Fruit fly (Drosophila melanogaster) whole organism, embryonic: ENCODE data around the gene Hsp110.

Experiments
- Awh ChIP-seq: fragments of 200-800 bp; sonication (Bioruptor generic); IDR thresholded peaks from 2 replicates; pipeline ENCODE4, ENCODE4 v1.3.6; 2022; ENCODE audit warnings: missing biosample characterization, missing genetic modification characterization
- Blimp-1 ChIP-seq: fragments of 200-800 bp; sonication (Bioruptor generic); optimal IDR thresholded peaks from 3 replicates; lab custom pipeline; 2018; ENCODE audit warnings: missing biosample characterization, missing genetic modification characterization, mild to moderate bottlenecking, moderate library complexity, missing genetic modification reagents
- CG10267 ChIP-seq: fragments of 200-800 bp; sonication (Bioruptor generic); optimal IDR thresholded peaks from 2 replicates; lab custom pipeline; 2018; ENCODE audit warnings: missing biosample characterization, mild to moderate bottlenecking, missing genetic modification characterization, moderate library complexity
- CG11456 ChIP-seq: fragments of 200-800 bp; sonication (Bioruptor generic); IDR thresholded peaks from 3 replicates; pipeline ENCODE4 v1.3.6; 2022; ENCODE audit warnings: missing biosample characterization, missing genetic modification characterization
- CG12391 ChIP-seq: fragments of 200-800 bp; sonication (Bioruptor generic); optimal IDR thresholded peaks from 3 replicates; lab custom pipeline; 2018; ENCODE audit warnings: missing biosample characterization, mild to moderate bottlenecking, missing genetic modification characterization, moderate library complexity
- CG14710 ChIP-seq: fragments of 200-800 bp; sonication (Bioruptor generic); optimal IDR thresholded peaks from 3 replicates; lab custom pipeline; 2019; ENCODE audit warnings: missing biosample characterization, mild to moderate bottlenecking, missing genetic modification characterization, moderate library complexity
- CG15073 ChIP-seq: fragments of 200-800 bp; sonication (Bioruptor generic); optimal IDR thresholded peaks from 2 replicates; lab custom pipeline; 2016; ENCODE audit warnings: missing biosample characterization, missing genetic modification characterization
- CG1529 ChIP-seq: fragments of 200-800 bp; sonication (Bioruptor generic); optimal IDR thresholded peaks from 3 replicates; lab custom pipeline; 2018; ENCODE audit warnings: missing biosample characterization, missing genetic modification characterization
- CG1602 ChIP-seq: fragments of 200-800 bp; sonication (Bioruptor generic); optimal IDR thresholded peaks from 3 replicates; lab custom pipeline; 2016; ENCODE audit warnings: missing biosample characterization, missing genetic modification characterization
- CG1832 ChIP-seq: fragments of 200-800 bp; sonication (Bioruptor generic); optimal IDR thresholded peaks from 2 replicates; lab custom pipeline; 2017; ENCODE audit warnings: missing biosample characterization, mild to moderate bottlenecking, missing genetic modification characterization, inconsistent platforms
- CG2120 ChIP-seq: fragments of 200-800 bp; sonication (Bioruptor generic); optimal IDR thresholded peaks from 3 replicates; lab custom pipeline; 2016; ENCODE audit warnings: missing biosample characterization, missing genetic modification characterization
- CG3163 ChIP-seq: fragments of 200-800 bp; sonication (Bioruptor generic); optimal IDR thresholded peaks from 3 replicates; lab custom pipeline; 2016; ENCODE audit warnings: missing biosample characterization, missing genetic modification characterization
- CG3407 ChIP-seq: fragments of 200-800 bp; sonication (Bioruptor generic); optimal IDR thresholded peaks from 2 replicates; lab custom pipeline; 2018; ENCODE audit warnings: missing biosample characterization, mild to moderate bottlenecking, missing genetic modification characterization
- CG3726 ChIP-seq: fragments of 200-800 bp; sonication (Bioruptor generic); IDR thresholded peaks from 3 replicates; pipeline ENCODE4, ENCODE4 v1.3.6; 2022; ENCODE audit warnings: missing biosample characterization, missing genetic modification characterization
- CG42726 ChIP-seq: fragments of 200-800 bp; sonication (Bioruptor generic); IDR thresholded peaks from 2 replicates; pipeline ENCODE4 v1.3.6; 2022; ENCODE audit warnings: missing biosample characterization, missing genetic modification characterization; ENCODE audit not compliant: partially characterized antibody
- CG4424 ChIP-seq: fragments of 200-800 bp; sonication (Bioruptor generic); optimal IDR thresholded peaks from 3 replicates; lab custom pipeline; 2016; ENCODE audit warnings: missing biosample characterization, missing genetic modification characterization
- CG7786 ChIP-seq: fragments of 200-800 bp; sonication (Bioruptor generic); optimal IDR thresholded peaks from 2 replicates; lab custom pipeline; 2016; ENCODE audit warnings: missing biosample characterization, missing genetic modification characterization
- CG7987 ChIP-seq: fragments of 200-800 bp; sonication (Bioruptor generic); optimal IDR thresholded peaks from 2 replicates; lab custom pipeline; 2018; ENCODE audit warnings: missing biosample characterization, mild to moderate bottlenecking, missing genetic modification characterization, moderate library complexity
- CG8281 ChIP-seq: fragments of 200-800 bp; sonication (Bioruptor generic); optimal IDR thresholded peaks from 2 replicates; lab custom pipeline; 2018; ENCODE audit warnings: missing biosample characterization, mild to moderate bottlenecking, missing genetic modification characterization, moderate library complexity
- CG8944 ChIP-seq: fragments of 200-800 bp; sonication (Bioruptor generic); optimal IDR thresholded peaks from 3 replicates; lab custom pipeline; 2016; ENCODE audit warnings: missing biosample characterization, missing genetic modification characterization
- D ChIP-seq, 2 experiments: fragments of 200-800 bp in 1 of 2; fragments of >200 bp in 1 of 2; sonication (Bioruptor generic) in 1 of 2; optimal IDR thresholded peaks; 2 replicates in 1 of 2; 3 replicates in 1 of 2; lab custom pipeline; 2017; ENCODE audit warnings: mild to moderate bottlenecking in 1 of 2, missing biosample characterization in 1 of 2, missing genetic modification characterization in 1 of 2, missing genetic modification reagents in 1 of 2
- Elba2 ChIP-seq: fragments of 200-800 bp; sonication (Bioruptor generic); optimal IDR thresholded peaks from 3 replicates; lab custom pipeline; 2016; ENCODE audit warnings: missing biosample characterization, missing genetic modification characterization
- Ets65A ChIP-seq: fragments of 200-800 bp; sonication (Bioruptor generic); peaks from one replicate; lab custom pipeline; 2016; ENCODE audit warnings: missing biosample characterization, missing genetic modification characterization
- Hand ChIP-seq: fragments of 200-800 bp; sonication (Bioruptor generic); optimal IDR thresholded peaks from 2 replicates; lab custom pipeline; 2017; ENCODE audit warnings: mild to moderate bottlenecking, missing biosample characterization, missing genetic modification reagents, missing genetic modification characterization
- HmgZ ChIP-seq: fragments of 200-800 bp; sonication (Bioruptor generic); optimal IDR thresholded peaks from 2 replicates; lab custom pipeline; 2018; ENCODE audit warnings: missing biosample characterization, mild to moderate bottlenecking, missing genetic modification characterization
- PHDP ChIP-seq: fragments of 200-800 bp; sonication (Bioruptor generic); optimal IDR thresholded peaks from 3 replicates; lab custom pipeline; 2018; ENCODE audit warnings: missing biosample characterization, mild to moderate bottlenecking, missing genetic modification characterization, moderate library complexity
- cad ChIP-seq: fragments of >200 bp; optimal IDR thresholded peaks from 2 replicates; lab custom pipeline; 2017; ENCODE audit warnings: missing biosample characterization, missing genetic modification characterization
- chif ChIP-seq, 2 experiments: fragments of 200-800 bp; sonication (Bioruptor generic); optimal IDR thresholded peaks; 3 replicates each; lab custom pipeline; 2016; ENCODE audit warnings: missing biosample characterization in 2 of 2, missing genetic modification characterization in 2 of 2
- disco-r ChIP-seq: fragments of 200-800 bp; sonication (Bioruptor generic); optimal IDR thresholded peaks from 2 replicates; lab custom pipeline; 2016; ENCODE audit warnings: missing biosample characterization, missing genetic modification characterization
- gce ChIP-seq: fragments of 200-800 bp; sonication (Bioruptor generic); IDR thresholded peaks from 3 replicates; pipeline ENCODE4 v1.3.6; 2022; ENCODE audit warnings: missing biosample characterization, missing genetic modification characterization
- gt ChIP-seq: fragments of 200-800 bp; sonication (Bioruptor generic); IDR thresholded peaks from 2 replicates; pipeline ENCODE4 v1.3.6; 2022; ENCODE audit warnings: missing biosample characterization, missing genetic modification characterization
- hbn ChIP-seq: fragments of 200-800 bp; sonication (Bioruptor generic); IDR thresholded peaks from 2 replicates; pipeline ENCODE4 v1.3.6; 2022; ENCODE audit warnings: missing biosample characterization, missing genetic modification characterization; ENCODE audit not compliant: partially characterized antibody
- kni ChIP-seq: fragments of 200-800 bp; sonication (Bioruptor generic); optimal IDR thresholded peaks from 3 replicates; lab custom pipeline; 2017; ENCODE audit warnings: mild to moderate bottlenecking, missing biosample characterization, missing genetic modification reagents, missing genetic modification characterization
- lilli ChIP-seq: fragments of 200-800 bp; sonication (Bioruptor generic); optimal IDR thresholded peaks from 3 replicates; lab custom pipeline; 2016; ENCODE audit warnings: missing biosample characterization, missing genetic modification characterization
- nerfin-2 ChIP-seq: fragments of 200-800 bp; sonication (Bioruptor generic); IDR thresholded peaks from 2 replicates; pipeline ENCODE4 v1.3.6; 2022; ENCODE audit warnings: missing biosample characterization, missing genetic modification characterization; ENCODE audit not compliant: partially characterized antibody
- prd ChIP-seq, 3 experiments: fragments of >200 bp in 2 of 3; fragments of 200-800 bp in 1 of 3; sonication (Bioruptor generic) in 1 of 3; optimal IDR thresholded peaks in 2 of 3; IDR thresholded peaks in 1 of 3; 2 replicates in 2 of 3; 3 replicates in 1 of 3; pipeline versions ENCODE4 v1.3.6 to Lab custom; 2017 to 2022; ENCODE audit warnings: missing biosample characterization in 1 of 3, missing genetic modification characterization in 1 of 3
- repo ChIP-seq: fragments of 200-800 bp; sonication (Bioruptor generic); optimal IDR thresholded peaks from 2 replicates; lab custom pipeline; 2016; ENCODE audit warnings: missing biosample characterization, missing genetic modification characterization
- shn ChIP-seq: fragments of 200-800 bp; sonication (Bioruptor generic); optimal IDR thresholded peaks from 3 replicates; lab custom pipeline; 2016; ENCODE audit warnings: missing biosample characterization, missing genetic modification characterization
- stc ChIP-seq: fragments of 200-800 bp; sonication (Bioruptor generic); IDR thresholded peaks from 2 replicates; pipeline ENCODE4 v1.3.6; 2022; ENCODE audit warnings: missing biosample characterization, missing genetic modification characterization
- stwl ChIP-seq: fragments of 200-800 bp; sonication (Bioruptor generic); optimal IDR thresholded peaks from 3 replicates; lab custom pipeline; 2018; ENCODE audit warnings: missing biosample characterization, mild to moderate bottlenecking, missing genetic modification characterization, moderate library complexity
- sug ChIP-seq: fragments of 200-800 bp; optimal IDR thresholded peaks from 2 replicates; lab custom pipeline; 2019; ENCODE audit warnings: missing biosample characterization, mild to moderate bottlenecking, missing genetic modification characterization, moderate library complexity
- tin ChIP-seq: fragments of 200-800 bp; sonication (Bioruptor generic); optimal IDR thresholded peaks from 3 replicates; lab custom pipeline; 2016; ENCODE audit warnings: missing biosample characterization, missing genetic modification characterization
- tll ChIP-seq, 2 experiments: fragments of 200-800 bp in 1 of 2; fragments of >200 bp in 1 of 2; sonication (Bioruptor generic) in 1 of 2; optimal IDR thresholded peaks; 2 replicates each; lab custom pipeline; 2017 to 2019; ENCODE audit warnings: missing biosample characterization in 2 of 2, missing genetic modification characterization in 2 of 2, mild to moderate bottlenecking in 1 of 2, moderate library complexity in 1 of 2
- unc-4 ChIP-seq: fragments of 200-800 bp; sonication (Bioruptor generic); IDR thresholded peaks from 2 replicates; pipeline ENCODE4 v1.3.6; 2022; ENCODE audit warnings: missing biosample characterization, missing genetic modification characterization; ENCODE audit not compliant: partially characterized antibody
- vvl ChIP-seq: fragments of 200-800 bp; sonication (Bioruptor generic); IDR thresholded peaks from 2 replicates; pipeline ENCODE4 v1.3.6; 2022; ENCODE audit warnings: missing biosample characterization, missing genetic modification characterization
- zen ChIP-seq: fragments of 200-800 bp; sonication (Bioruptor generic); optimal IDR thresholded peaks from 3 replicates; lab custom pipeline; 2018; ENCODE audit warnings: missing biosample characterization, mild to moderate bottlenecking, missing genetic modification characterization, moderate library complexity

Gene Hsp110

DNA sequence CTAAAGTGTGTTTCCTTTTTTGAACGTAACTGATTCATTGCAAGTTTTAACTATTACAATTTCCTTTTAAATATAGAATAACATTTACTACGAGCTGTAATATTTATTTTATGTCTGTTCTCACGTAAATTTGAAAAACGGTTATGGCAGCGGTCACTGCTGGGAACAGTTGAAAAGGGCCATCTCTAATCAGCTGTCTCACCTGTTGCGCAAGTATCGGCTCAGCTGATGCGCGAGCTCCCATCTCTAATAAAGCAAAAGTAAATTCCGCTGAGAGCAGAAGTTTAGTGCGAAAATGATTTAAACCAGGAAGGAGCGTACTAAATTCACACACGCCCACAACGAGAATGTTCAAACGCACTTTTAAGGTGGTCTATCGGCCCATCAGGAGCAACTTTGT, 34.8 kb downstream of the Hsp110 start, which contains the start of gene Pex1 (continued):
- peak; percentile 40 for TF ChIP-seq CG14710 (tag; lab: Kevin White, UChicago)
- TF ChIP-seq CG3163 (GFP tag; lab: Kevin White, UChicago) = no peak
- peak; percentile 30 for TF ChIP-seq CG12391 (tag; lab: Kevin White, UChicago)
- peak; percentile 50 for TF ChIP-seq CG10267 (tag; lab: Kevin White, UChicago)
- TF ChIP-seq CG1529 (GFP tag; lab: Kevin White, UChicago) = no peak
- TF ChIP-seq hbn (GFP tag; lab: Robert Waterston, UW) = peak; percentile 70
- peak; percentile 70; the same call in 1 of the 2 replicates for TF ChIP-seq CG42726 (GFP tag; lab: Robert Waterston, UW)
- TF ChIP-seq chif (GFP tag; optimal IDR thresholded peaks at IDR 0.05; lab: Kevin White, UChicago) = no peak
- no peak for TF ChIP-seq CG2120
- TF ChIP-seq tin = peak; percentile 46
- no peak for TF ChIP-seq repo (GFP tag; lab: Kevin White, UChicago)
- TF ChIP-seq Awh (GFP tag; lab: Robert Waterston, UW) = no peak
- peak; percentile 34; the same call in 1 of the 2 replicates for TF ChIP-seq stc (GFP tag; lab: Robert Waterston, UW)
- peak; percentile 86 for TF ChIP-seq unc-4 (GFP tag; lab: Robert Waterston, UW)
- TF ChIP-seq stwl (tag; lab: Kevin White, UChicago) = peak; percentile 72
- no peak for TF ChIP-seq Hand (GFP tag; lab: Kevin White, UChicago)
- TF ChIP-seq CG11456 (GFP tag; lab: Robert Waterston, UW) = 0 out of 3 replicates have a peak, but pooled peaks have one; percentile 60

DNA sequence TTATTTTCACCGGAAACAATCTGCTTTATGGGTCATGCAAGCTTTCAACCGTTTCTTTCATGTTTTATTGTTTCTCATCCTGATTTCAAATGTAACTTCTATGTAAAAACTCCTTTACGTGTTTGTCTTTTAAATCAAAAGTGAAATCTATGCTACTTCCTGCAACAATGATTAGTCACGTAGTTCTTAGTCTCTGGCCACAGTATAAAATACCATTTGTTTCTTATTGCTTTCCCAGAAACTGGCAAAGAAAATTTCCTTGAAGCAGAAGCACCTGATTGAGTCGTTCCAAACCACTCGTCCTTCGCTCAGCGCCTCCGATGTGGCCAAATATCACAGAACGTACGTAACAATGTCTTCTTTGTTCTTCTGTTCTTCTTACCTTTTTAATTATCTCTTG, 38.7 kb downstream of the Hsp110 start, which contains the start of gene btl:
TSS of gene btl (plus strand) at position 301 of the 400 bp plus-strand sequence.
- TF ChIP-seq gt (GFP tag; lab: Robert Waterston, UW) (no peak), CG7987 (GFP tag; lab: Kevin White, UChicago) (no peak), CG1832 (GFP tag; lab: Kevin White, UChicago) (no peak), CG7786 (GFP tag; lab: Kevin White, UChicago) (no peak), CG4424 (GFP tag; lab: Kevin White, UChicago) (no peak), Blimp-1 (GFP tag; lab: Kevin White, UChicago) (no peak), CG8281 (tag; lab: Kevin White, UChicago) (no peak), CG3407 (GFP tag; lab: Kevin White, UChicago) (no peak), Ets65A (GFP tag; lab: Kevin White, UChicago) (no peak)
- TF ChIP-seq, all 482 proteins: peak for 0

DNA sequence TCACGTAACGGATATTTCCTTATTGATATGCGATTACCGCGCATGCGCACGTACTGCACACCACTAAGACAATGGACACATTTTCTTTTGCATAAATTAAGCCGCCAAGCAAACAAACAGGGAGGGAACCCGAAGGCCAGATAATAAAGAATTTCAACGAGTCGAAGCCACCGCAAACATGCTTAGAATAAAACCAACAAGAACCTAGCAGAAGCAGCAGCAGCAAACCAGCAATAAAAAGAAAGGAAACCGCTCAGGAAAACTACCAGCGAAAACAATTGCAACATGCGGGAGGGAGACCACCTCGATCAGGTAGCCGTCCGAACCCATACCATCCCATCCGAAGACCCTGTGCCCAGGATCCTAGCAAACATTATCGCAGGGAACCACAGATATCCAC, 39.7 kb downstream of the Hsp110 start:
- peak; percentile 10 for TF ChIP-seq Elba2 (GFP tag; lab: Kevin White, UChicago)
- TF ChIP-seq tll (GFP tag; optimal IDR thresholded peaks at IDR 0.05; lab: Kevin White, UChicago) = peak in 1 of 2 experiments; percentile 75
- no peak for TF ChIP-seq CG15073
- TF ChIP-seq sug (tag; lab: Kevin White, UChicago) = no peak
- no peak for TF ChIP-seq gce (GFP tag; lab: Robert Waterston, UW)
- no peak for TF ChIP-seq nerfin-2 (GFP tag; lab: Robert Waterston, UW)
- TF ChIP-seq CG1602 (GFP tag; lab: Kevin White, UChicago) = no peak
- TF ChIP-seq vvl (GFP tag; lab: Robert Waterston, UW) = peak; percentile 56
- peak; percentile 74 for TF ChIP-seq kni (GFP tag; lab: Kevin White, UChicago)
- TF ChIP-seq CG3726 (GFP tag; lab: Robert Waterston, UW) = 0 out of 3 replicates have a peak, but pooled peaks have one; percentile 15
- TF ChIP-seq prd (optimal IDR thresholded peaks at IDR 0.05; lab: Kevin White, UChicago) = no peak
- TF ChIP-seq prd (GFP tag; IDR thresholded peaks at IDR 0.05; lab: Robert Waterston, UW) = peak; percentile 7; the same call in 1 of the 3 replicates
- no peak for TF ChIP-seq CG8944
- no peak for TF ChIP-seq disco-r (GFP tag; lab: Kevin White, UChicago)
- no peak for TF ChIP-seq PHDP (tag; lab: Kevin White, UChicago)
- peak; percentile 82 for TF ChIP-seq cad (GFP tag; lab: Kevin White, UChicago)
- no peak for TF ChIP-seq unc-4 (GFP tag; lab: Robert Waterston, UW)
- TF ChIP-seq D (optimal IDR thresholded peaks at IDR 0.05; lab: Kevin White, UChicago) = peak; percentile 29
- TF ChIP-seq D (GFP tag; optimal IDR thresholded peaks at IDR 0.05; lab: Kevin White, UChicago) = no peak
- no peak for TF ChIP-seq HmgZ (tag; lab: Kevin White, UChicago)
- no peak for TF ChIP-seq lilli (GFP tag; lab: Kevin White, UChicago)
- TF ChIP-seq zen (tag; lab: Kevin White, UChicago) = peak; percentile 13
- TF ChIP-seq shn (GFP tag; lab: Kevin White, UChicago) = no peak
